Worm (Caenorhabditis elegans) whole organism, mixed stage, embryonic: ENCODE results near the gene mec-14.

Source experiments
- M03D4.4 ChIP-seq: sonication (generic microtip); optimal IDR thresholded peaks from 2 replicates; lab custom pipeline; 2017; ENCODE audit warnings: mild to moderate bottlenecking, missing genetic modification characterization, missing compliant biosample characterization
- bed-3 ChIP-seq: fragments of 200-800 bp; sonication (Bioruptor generic); optimal IDR thresholded peaks from 3 replicates; lab custom pipeline; 2018; ENCODE audit warnings: mild to moderate bottlenecking, missing genetic modification characterization, moderate library complexity, missing compliant biosample characterization
- ceh-39 ChIP-seq: fragments of 150-350 bp; optimal IDR thresholded peaks from 2 replicates; lab custom pipeline; 2014; ENCODE audit warnings: missing biosample characterization, missing genetic modification characterization
- ceh-43 ChIP-seq: fragments of 200-800 bp; sonication (Bioruptor generic); optimal IDR thresholded peaks from 2 replicates; lab custom pipeline; 2018; ENCODE audit warnings: mild to moderate bottlenecking, missing genetic modification characterization, moderate library complexity, missing compliant biosample characterization
- ceh-83 ChIP-seq: fragments of 200-800 bp; sonication (Bioruptor generic); optimal IDR thresholded peaks from 2 replicates; lab custom pipeline; 2018; ENCODE audit warnings: mild to moderate bottlenecking, missing genetic modification characterization, missing compliant biosample characterization
- ces-1 ChIP-seq: fragments of 150-350 bp; optimal IDR thresholded peaks from 2 replicates; lab custom pipeline; 2014; ENCODE audit warnings: missing biosample characterization, missing genetic modification reagents, missing genetic modification characterization
- cnd-1 ChIP-seq: fragments of 200-800 bp; sonication (Bioruptor generic); optimal IDR thresholded peaks from 2 replicates; lab custom pipeline; 2018; ENCODE audit warnings: mild to moderate bottlenecking, missing genetic modification characterization, missing compliant biosample characterization
- drap-1 ChIP-seq: fragments of 200-800 bp; sonication (Bioruptor generic); optimal IDR thresholded peaks from 3 replicates; lab custom pipeline; 2018; ENCODE audit warnings: mild to moderate bottlenecking, missing genetic modification characterization, missing compliant biosample characterization
- elt-1 ChIP-seq: sonication (generic microtip); optimal IDR thresholded peaks from 2 replicates; lab custom pipeline; 2017; ENCODE audit warnings: missing genetic modification characterization, mild to moderate bottlenecking, missing compliant biosample characterization, antibody characterized with exemption, moderate library complexity, borderline replicate concordance; ENCODE audit not compliant: insufficient read depth
- elt-3 ChIP-seq: fragments of 150-350 bp; optimal IDR thresholded peaks from 2 replicates; lab custom pipeline; 2014; ENCODE audit warnings: missing biosample characterization, missing genetic modification characterization
- flh-1 ChIP-seq: fragments of 200-800 bp; sonication (Bioruptor generic); optimal IDR thresholded peaks from 2 replicates; lab custom pipeline; 2018; ENCODE audit warnings: mild to moderate bottlenecking, missing genetic modification characterization, moderate library complexity, missing compliant biosample characterization
- ham-2 ChIP-seq: fragments of 200-800 bp; sonication (Bioruptor generic); optimal IDR thresholded peaks from 2 replicates; lab custom pipeline; 2018; ENCODE audit warnings: mild to moderate bottlenecking, missing genetic modification characterization, missing compliant biosample characterization
- hlh-1 ChIP-seq: fragments of 150-350 bp; optimal IDR thresholded peaks from 2 replicates; lab custom pipeline; 2014; ENCODE audit warnings: missing biosample characterization, missing genetic modification reagents, missing genetic modification characterization
- lin-13 ChIP-seq: fragments of 150-350 bp; optimal IDR thresholded peaks from 2 replicates; lab custom pipeline; 2014; ENCODE audit warnings: missing biosample characterization, missing genetic modification characterization
- lin-32 ChIP-seq: fragments of 200-800 bp; sonication (Bioruptor generic); optimal IDR thresholded peaks from 2 replicates; lab custom pipeline; 2018; ENCODE audit warnings: mild to moderate bottlenecking, missing genetic modification characterization, missing compliant biosample characterization
- lsy-2 ChIP-seq: fragments of 150-350 bp; optimal IDR thresholded peaks from 2 replicates; lab custom pipeline; 2014; ENCODE audit warnings: missing biosample characterization, missing genetic modification characterization
- mab-5 ChIP-seq: fragments of 150-350 bp; optimal IDR thresholded peaks from 2 replicates; lab custom pipeline; 2014; ENCODE audit warnings: missing biosample characterization, missing genetic modification characterization
- mep-1 ChIP-seq: fragments of 150-350 bp; optimal IDR thresholded peaks from 2 replicates; lab custom pipeline; 2017; ENCODE audit warnings: missing biosample characterization, missing genetic modification reagents, missing genetic modification characterization, inconsistent platforms
- mls-2 ChIP-seq: sonication (generic microtip); optimal IDR thresholded peaks from 2 replicates; lab custom pipeline; 2016; ENCODE audit warnings: mild to moderate bottlenecking, missing genetic modification characterization, moderate library complexity, missing compliant biosample characterization
- nhr-12 ChIP-seq: fragments of 150-350 bp; optimal IDR thresholded peaks from 2 replicates; lab custom pipeline; 2014; ENCODE audit warnings: missing biosample characterization, missing genetic modification characterization
- nhr-2 ChIP-seq: fragments of 150-350 bp; optimal IDR thresholded peaks from 2 replicates; lab custom pipeline; 2014; ENCODE audit warnings: missing biosample characterization, missing genetic modification characterization
- nhr-237 ChIP-seq: fragments of 150-350 bp; optimal IDR thresholded peaks from 2 replicates; lab custom pipeline; 2014; ENCODE audit warnings: missing biosample characterization, missing genetic modification characterization
- nhr-28 ChIP-seq: fragments of 150-350 bp; optimal IDR thresholded peaks from 2 replicates; lab custom pipeline; 2014; ENCODE audit warnings: missing biosample characterization, missing genetic modification characterization
- nhr-76 ChIP-seq: sonication (generic microtip); optimal IDR thresholded peaks from 2 replicates; lab custom pipeline; 2017; ENCODE audit warnings: missing biosample characterization, missing genetic modification characterization
- pha-4 ChIP-seq: fragments of 150-350 bp; optimal IDR thresholded peaks from 2 replicates; lab custom pipeline; 2018; ENCODE audit warnings: missing biosample characterization, missing genetic modification reagents, missing genetic modification characterization
- sem-2 ChIP-seq: fragments of 200-800 bp; sonication (Bioruptor generic); optimal IDR thresholded peaks from 2 replicates; lab custom pipeline; 2018; ENCODE audit warnings: mild to moderate bottlenecking, missing genetic modification characterization, missing compliant biosample characterization
- snpc-4 ChIP-seq: fragments of 150-350 bp; optimal IDR thresholded peaks from 2 replicates; lab custom pipeline; 2014; ENCODE audit warnings: missing biosample characterization, missing genetic modification characterization
- sptf-1 ChIP-seq: sonication (generic microtip); optimal IDR thresholded peaks from 2 replicates; lab custom pipeline; 2017; ENCODE audit warnings: mild to moderate bottlenecking, missing genetic modification characterization, moderate library complexity, missing compliant biosample characterization
- tbx-8 ChIP-seq: fragments of 200-800 bp; sonication (Bioruptor generic); optimal IDR thresholded peaks from 2 replicates; lab custom pipeline; 2018; ENCODE audit warnings: mild to moderate bottlenecking, missing genetic modification characterization, moderate library complexity, missing compliant biosample characterization
- unc-120 ChIP-seq: sonication (generic microtip); optimal IDR thresholded peaks from 2 replicates; lab custom pipeline; 2017; ENCODE audit warnings: missing genetic modification characterization, missing compliant biosample characterization; ENCODE audit not compliant: poor library complexity, severe bottlenecking
- unc-39 ChIP-seq: fragments of 150-350 bp; optimal IDR thresholded peaks from 2 replicates; lab custom pipeline; 2014; ENCODE audit warnings: missing biosample characterization, missing genetic modification characterization
- unc-62 ChIP-seq: fragments of 150-350 bp; optimal IDR thresholded peaks from 2 replicates; lab custom pipeline; 2014; ENCODE audit warnings: missing biosample characterization, missing genetic modification reagents, missing genetic modification characterization
- zip-8 ChIP-seq: fragments of 150-350 bp; optimal IDR thresholded peaks from 2 replicates; lab custom pipeline; 2014; ENCODE audit warnings: missing biosample characterization, missing genetic modification characterization

The mec-14 gene

DNA sequence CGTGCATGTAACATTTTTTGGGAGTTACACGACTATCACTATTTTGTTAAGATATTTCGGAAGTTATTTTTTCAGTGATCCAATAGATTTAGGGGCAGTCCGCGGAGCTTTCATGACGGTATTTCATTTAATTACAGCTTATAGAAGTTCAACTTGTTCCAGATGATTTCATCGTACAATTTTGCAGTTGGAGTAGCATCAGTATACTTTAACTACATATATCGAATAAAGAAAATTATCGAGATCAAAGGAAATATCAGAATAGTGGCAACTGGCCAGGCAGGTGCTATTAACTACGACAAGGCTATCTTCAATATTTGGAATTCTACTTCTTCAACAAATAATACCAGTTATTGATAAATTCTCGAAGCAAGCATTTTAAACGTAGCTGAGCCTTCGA is 14.3 kb downstream of the mec-14 start:
- TF ChIP-seq bed-3 = no peak

DNA sequence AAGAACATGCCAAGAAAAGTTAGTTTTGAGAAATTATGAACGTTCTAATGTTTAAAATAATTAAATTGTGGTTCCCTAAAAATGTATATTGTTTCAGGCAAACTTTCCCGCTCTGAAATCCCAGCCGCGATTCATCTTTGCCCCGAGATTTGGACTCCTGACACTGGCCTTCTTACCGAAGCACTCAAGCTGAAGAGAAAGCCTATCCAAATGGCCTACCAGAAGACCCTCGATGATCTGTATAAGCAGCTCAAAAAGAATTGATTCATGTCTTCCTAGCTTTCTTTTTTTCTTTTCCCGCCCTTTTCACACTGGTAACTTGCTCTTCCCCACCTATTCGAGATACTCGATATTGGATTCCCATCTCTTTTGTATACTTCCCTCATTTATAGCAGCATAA is 22.7 kb downstream of the mec-14 start:
- TF ChIP-seq unc-120 (tag; lab: Kevin White, UChicago) = no peak
- no peak for TF ChIP-seq lin-13
- no peak for TF ChIP-seq flh-1
- no peak for TF ChIP-seq hlh-1 (tag; lab: Kevin White, UChicago)
- TF ChIP-seq, all 35 proteins: peak for 0

DNA sequence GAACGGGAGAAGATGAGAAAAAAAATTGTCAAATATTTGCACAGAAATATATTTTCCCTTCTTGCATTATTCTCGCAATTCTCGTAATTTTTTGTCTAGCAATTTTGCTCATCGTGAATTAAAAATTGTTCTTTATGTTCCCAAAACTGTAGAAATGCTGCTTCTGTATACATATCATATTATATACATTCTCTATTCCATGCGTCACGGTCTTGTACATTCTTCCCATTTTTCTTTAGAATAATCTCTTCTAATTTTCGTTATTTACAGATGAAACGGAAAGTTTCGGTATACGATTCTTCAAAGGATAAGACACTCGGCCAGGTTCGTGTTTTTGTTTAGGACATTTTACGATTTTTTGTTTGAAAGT is 25.2 kb downstream of the mec-14 start, which contains the start of gene acs-4:
TSS of gene acs-4 (plus strand) at position 271 of the 370 bp plus-strand sequence.
- TF ChIP-seq nhr-28 (tag; lab: Kevin White, UChicago) (no peak), ceh-43 (GFP tag; lab: Kevin White, UChicago) (no peak), ceh-39 (tag; lab: Kevin White, UChicago) (no peak), nhr-12 (tag; lab: Kevin White, UChicago) (no peak), mab-5 (tag; lab: Kevin White, UChicago) (no peak)

- no peak for TF ChIP-seq pha-4 (tag; lab: Kevin White, UChicago)
- TF ChIP-seq unc-120 (tag; lab: Kevin White, UChicago) = no peak
- no peak for TF ChIP-seq ham-2
- peak; percentile 6 for TF ChIP-seq nhr-237 (tag; lab: Kevin White, UChicago)
- no peak for TF ChIP-seq elt-3 (tag; lab: Kevin White, UChicago)
- TF ChIP-seq ceh-83 (GFP tag; lab: Kevin White, UChicago) = no peak
- no peak for TF ChIP-seq lin-13
- peak; percentile 11 for TF ChIP-seq drap-1 (GFP tag; lab: Kevin White, UChicago)
- TF ChIP-seq unc-39 (tag; lab: Kevin White, UChicago) = no peak
- no peak for TF ChIP-seq ceh-39 (tag; lab: Kevin White, UChicago)
These were observed 25.9 kb downstream of the mec-14 start for ce11 chrIII:7166664-7167567.

- peak; percentile 10 for TF ChIP-seq ces-1 (GFP tag; lab: Kevin White, UChicago)
- TF ChIP-seq nhr-28 (tag; lab: Kevin White, UChicago) = no peak
These were observed 27.0 kb downstream of the mec-14 start for ce11 chrIII:7165816-7166229.

ce11 chrIII:7165276-7165675 is 27.5 kb downstream of the mec-14 start:
- no peak for TF ChIP-seq hlh-1 (tag; lab: Kevin White, UChicago)
- no peak for TF ChIP-seq nhr-2 (tag; lab: Kevin White, UChicago)
- TF ChIP-seq flh-1 = no peak
- TF ChIP-seq pha-4 (tag; lab: Kevin White, UChicago) = no peak
- TF ChIP-seq, all 35 proteins: peak for 0

DNA sequence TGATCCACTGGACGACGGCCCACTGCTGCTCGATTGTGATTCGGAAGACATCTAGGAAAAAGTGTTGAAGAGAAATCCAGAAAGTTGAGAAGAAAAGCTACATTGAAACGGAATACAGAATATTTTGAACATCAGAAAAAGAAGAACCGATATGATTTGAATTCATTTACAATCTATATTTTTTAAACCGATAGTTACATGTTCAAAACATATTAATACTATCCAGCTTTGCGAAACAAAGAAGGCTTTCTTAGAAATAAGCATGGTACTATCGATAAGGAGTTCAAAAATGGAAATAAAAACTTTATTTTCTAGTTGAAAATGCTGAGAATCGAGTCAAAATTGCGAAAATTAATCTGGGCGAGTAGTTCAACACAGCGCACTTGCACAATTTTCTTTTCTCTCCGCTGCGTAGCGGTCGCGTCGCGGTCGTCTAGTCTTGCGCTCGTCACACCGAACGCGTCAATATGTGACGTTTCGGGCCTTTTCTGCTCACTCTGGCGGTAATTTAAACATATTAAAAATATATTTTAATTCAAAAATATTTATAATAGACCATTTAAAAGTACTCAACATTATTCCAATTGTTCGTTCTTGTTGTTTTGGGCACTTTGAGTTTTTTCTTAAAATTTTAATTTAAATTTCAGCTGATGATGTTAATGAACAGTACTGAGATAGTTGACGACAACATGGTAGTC is 30.6 kb downstream of the mec-14 start, which contains the start of the genes syf-2 and K04G7.1:
TSS of gene syf-2 (minus strand) at position 51 of the 698 bp plus-strand sequence.
TSS of gene K04G7.1 (plus strand) at position 648 of the 698 bp plus-strand sequence.
- TF ChIP-seq sem-2 (GFP tag; lab: Kevin White, UChicago) (no peak), pha-4 (tag; lab: Kevin White, UChicago) (peak; percentile 85), flh-1 (no peak), lin-32 (GFP tag; lab: Kevin White, UChicago) (no peak), drap-1 (GFP tag; lab: Kevin White, UChicago) (peak; percentile 42), unc-39 (tag; lab: Kevin White, UChicago) (no peak), nhr-2 (tag; lab: Kevin White, UChicago) (peak; percentile 42), ceh-43 (GFP tag; lab: Kevin White, UChicago) (peak; percentile 3), cnd-1 (no peak), lin-13 (peak; percentile 96), lsy-2 (tag; lab: Kevin White, UChicago) (peak; percentile 89), M03D4.4 (tag; lab: Kevin White, UChicago) (no peak), nhr-237 (tag; lab: Kevin White, UChicago) (peak; percentile 88), mls-2 (peak; percentile 9), bed-3 (no peak), snpc-4 (no peak), mep-1 (peak; percentile 98), nhr-76 (tag; lab: Kevin White, UChicago) (no peak), sptf-1 (peak; percentile 78), ceh-39 (tag; lab: Kevin White, UChicago) (peak; percentile 87), tbx-8 (no peak), ces-1 (GFP tag; lab: Kevin White, UChicago) (peak; percentile 80), hlh-1 (tag; lab: Kevin White, UChicago) (peak; percentile 69), zip-8 (tag; lab: Kevin White, UChicago) (no peak), elt-1 (tag; lab: Kevin White, UChicago) (no peak), mab-5 (tag; lab: Kevin White, UChicago) (no peak), unc-62 (GFP tag; lab: Kevin White, UChicago) (peak; percentile 70)
